Fruit fly (Drosophila melanogaster) whole organism, wandering third instar larva: Measurements from ENCODE around the gene CG9747.

Source experiments
- Abd-B ChIP-seq: fragments of >200 bp; optimal IDR thresholded peaks from 2 replicates; lab custom pipeline; 2017; ENCODE audit warnings: missing biosample characterization, missing genetic modification characterization
- GATAd ChIP-seq: sonication (Bioruptor generic); optimal IDR thresholded peaks from 2 replicates; lab custom pipeline; 2016; ENCODE audit warnings: missing biosample characterization, missing genetic modification characterization
- br ChIP-seq: fragments of 200-800 bp; sonication (Bioruptor generic); optimal IDR thresholded peaks from 2 replicates; lab custom pipeline; 2016; ENCODE audit warnings: missing biosample characterization, missing genetic modification characterization

DNA sequence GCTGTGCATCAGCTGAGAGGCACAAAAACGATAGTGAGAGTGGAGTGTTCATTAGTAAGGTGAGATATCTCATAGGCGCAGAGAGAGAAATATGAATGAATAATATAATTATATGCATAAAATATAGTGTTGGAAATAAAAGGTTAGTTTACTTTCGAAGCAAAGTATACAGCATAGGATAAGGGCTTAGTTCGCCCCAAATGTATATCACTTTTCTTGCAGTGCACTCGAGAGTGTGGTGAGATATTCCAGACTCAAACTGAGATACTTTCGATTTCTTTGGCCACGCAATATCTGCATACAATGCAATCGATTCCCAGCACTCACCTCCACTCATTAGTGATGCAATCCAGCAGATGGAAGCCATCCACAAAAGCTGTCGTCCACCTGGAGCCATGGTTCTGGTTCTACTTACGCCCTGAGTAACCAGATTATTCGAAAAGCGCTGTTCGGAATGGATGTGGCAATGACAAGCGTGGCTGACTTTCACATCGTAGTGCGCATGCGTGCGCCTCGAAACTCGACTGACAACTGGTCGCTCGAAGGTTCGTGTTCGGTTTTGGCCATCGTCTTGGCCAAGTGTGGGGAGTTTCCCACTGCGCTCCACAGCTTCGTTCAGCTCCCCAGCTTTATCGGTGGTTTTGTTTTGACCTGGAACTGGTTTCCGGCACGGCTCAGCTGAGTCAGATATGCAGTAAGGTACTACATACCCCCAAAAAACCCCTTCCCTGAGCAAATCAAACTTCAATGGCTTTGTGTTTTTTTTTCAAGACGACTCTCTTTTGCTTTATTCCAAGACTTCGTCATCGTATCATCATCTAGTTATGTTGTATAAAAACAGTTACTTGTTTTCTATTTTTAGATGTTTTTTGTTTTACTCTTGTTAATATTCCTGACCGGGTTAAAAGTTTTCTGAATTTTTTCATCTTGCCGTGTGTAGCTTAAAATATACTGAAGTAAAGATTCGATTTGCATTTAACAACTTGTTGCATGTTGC lies 20.1 kb downstream of the CG9747 start, which contains the start of gene Rsod:
- peak; percentile 70 for TF ChIP-seq br
- no peak for TF ChIP-seq Abd-B (GFP tag; lab: Kevin White, UChicago)
- TF ChIP-seq GATAd (GFP tag; lab: Kevin White, UChicago): no peak
